Fruit fly (Drosophila melanogaster) whole organism, embryonic: ENCODE data around the gene Gr93a.

ENCODE experiments used
- Abd-B ChIP-seq: fragments of 200-800 bp; sonication (Bioruptor generic); optimal IDR thresholded peaks from 2 replicates; lab custom pipeline; 2018; ENCODE audit warnings: missing biosample characterization, mild to moderate bottlenecking, missing genetic modification characterization, moderate library complexity
- Antp ChIP-seq: fragments of 200-800 bp; sonication (Bioruptor generic); optimal IDR thresholded peaks from 3 replicates; lab custom pipeline; 2016; ENCODE audit warnings: missing biosample characterization, missing genetic modification characterization
- Asciz ChIP-seq: fragments of 200-800 bp; sonication (Bioruptor generic); optimal IDR thresholded peaks from 2 replicates; lab custom pipeline; 2017; ENCODE audit warnings: missing biosample characterization, mild to moderate bottlenecking, missing genetic modification characterization, missing genetic modification reagents
- Awh ChIP-seq: fragments of 200-800 bp; sonication (Bioruptor generic); IDR thresholded peaks from 2 replicates; pipeline ENCODE4, ENCODE4 v1.3.6; 2022; ENCODE audit warnings: missing biosample characterization, missing genetic modification characterization
- CG11560 ChIP-seq: fragments of 200-800 bp; sonication (Bioruptor generic); IDR thresholded peaks from 3 replicates; pipeline ENCODE4 v1.3.6; 2022; ENCODE audit warnings: missing biosample characterization, missing genetic modification characterization
- CG11723 ChIP-seq: fragments of 200-800 bp; sonication (Bioruptor generic); optimal IDR thresholded peaks from 2 replicates; lab custom pipeline; 2017; ENCODE audit warnings: missing biosample characterization, mild to moderate bottlenecking, missing genetic modification characterization
- CG13123 ChIP-seq: fragments of 200-800 bp; sonication (Bioruptor generic); optimal IDR thresholded peaks from 2 replicates; lab custom pipeline; 2016; ENCODE audit warnings: missing biosample characterization, missing genetic modification characterization
- CG13296 ChIP-seq: fragments of 200-800 bp; sonication (Bioruptor generic); optimal IDR thresholded peaks from 3 replicates; lab custom pipeline; 2018; ENCODE audit warnings: missing biosample characterization, mild to moderate bottlenecking, missing genetic modification characterization
- CG13624 ChIP-seq: fragments of 200-800 bp; sonication (Bioruptor generic); optimal IDR thresholded peaks from 2 replicates; lab custom pipeline; 2016; ENCODE audit warnings: missing biosample characterization, missing genetic modification characterization
- CG14667 ChIP-seq: fragments of 200-800 bp; sonication (Bioruptor generic); IDR thresholded peaks from 2 replicates; pipeline ENCODE4 v1.3.6; 2022; ENCODE audit warnings: missing biosample characterization, missing genetic modification characterization
- CG14710 ChIP-seq: fragments of 200-800 bp; sonication (Bioruptor generic); optimal IDR thresholded peaks from 3 replicates; lab custom pipeline; 2019; ENCODE audit warnings: missing biosample characterization, mild to moderate bottlenecking, missing genetic modification characterization, moderate library complexity
- CG15514 ChIP-seq: fragments of 200-800 bp; sonication (Bioruptor generic); optimal IDR thresholded peaks from 3 replicates; lab custom pipeline; 2017; ENCODE audit warnings: missing biosample characterization, missing genetic modification characterization, mild to moderate bottlenecking, moderate library complexity, missing genetic modification reagents
- CG17328 ChIP-seq: fragments of 200-800 bp; sonication (Bioruptor generic); IDR thresholded peaks from 2 replicates; pipeline ENCODE4 v1.3.6; 2022; ENCODE audit warnings: missing biosample characterization, missing genetic modification characterization
- CG17802 ChIP-seq: fragments of 200-800 bp; sonication (Bioruptor generic); optimal IDR thresholded peaks from 2 replicates; lab custom pipeline; 2018; ENCODE audit warnings: missing biosample characterization, mild to moderate bottlenecking, missing genetic modification characterization, moderate library complexity
- CG18764 ChIP-seq: fragments of 200-800 bp; sonication (Bioruptor generic); optimal IDR thresholded peaks from 3 replicates; lab custom pipeline; 2016; ENCODE audit warnings: missing biosample characterization, missing genetic modification characterization
- CG2202 ChIP-seq: fragments of 200-800 bp; sonication (Bioruptor generic); optimal IDR thresholded peaks from 2 replicates; lab custom pipeline; 2018; ENCODE audit warnings: missing biosample characterization, mild to moderate bottlenecking, missing genetic modification characterization
- CG3281 ChIP-seq: fragments of 200-800 bp; sonication (Bioruptor generic); optimal IDR thresholded peaks from 3 replicates; lab custom pipeline; 2017; ENCODE audit warnings: missing biosample characterization, mild to moderate bottlenecking, missing genetic modification characterization
- CG3726 ChIP-seq: fragments of 200-800 bp; sonication (Bioruptor generic); IDR thresholded peaks from 3 replicates; pipeline ENCODE4, ENCODE4 v1.3.6; 2022; ENCODE audit warnings: missing biosample characterization, missing genetic modification characterization
- CG3995 ChIP-seq: fragments of 200-800 bp; sonication (Bioruptor generic); optimal IDR thresholded peaks from 3 replicates; lab custom pipeline; 2016; ENCODE audit warnings: missing biosample characterization, missing genetic modification characterization
- CG4730 ChIP-seq: fragments of 200-800 bp; sonication (Bioruptor generic); IDR thresholded peaks from 2 replicates; pipeline ENCODE4 v1.3.6; 2022; ENCODE audit warnings: missing biosample characterization, missing genetic modification characterization
- CG4854 ChIP-seq: fragments of 200-800 bp; sonication (Bioruptor generic); optimal IDR thresholded peaks from 2 replicates; lab custom pipeline; 2016; ENCODE audit warnings: missing biosample characterization, missing genetic modification characterization, inconsistent platforms
- CG7745 ChIP-seq: fragments of 200-800 bp; sonication (Bioruptor generic); optimal IDR thresholded peaks from 2 replicates; lab custom pipeline; 2018; ENCODE audit warnings: missing biosample characterization, mild to moderate bottlenecking, missing genetic modification characterization, moderate library complexity
- CG8281 ChIP-seq: fragments of 200-800 bp; sonication (Bioruptor generic); optimal IDR thresholded peaks from 2 replicates; lab custom pipeline; 2018; ENCODE audit warnings: missing biosample characterization, mild to moderate bottlenecking, missing genetic modification characterization, moderate library complexity
- CG9437 ChIP-seq: fragments of 200-800 bp; sonication (Bioruptor generic); optimal IDR thresholded peaks from 2 replicates; lab custom pipeline; 2018; ENCODE audit warnings: missing biosample characterization, mild to moderate bottlenecking, missing genetic modification characterization
- CHES-1-like ChIP-seq: fragments of 200-800 bp; sonication (Bioruptor generic); optimal IDR thresholded peaks from 2 replicates; lab custom pipeline; 2016; ENCODE audit warnings: missing biosample characterization, missing genetic modification characterization
- Chrac-16 ChIP-seq: fragments of 200-800 bp; sonication (Bioruptor generic); optimal IDR thresholded peaks from 3 replicates; lab custom pipeline; 2016; ENCODE audit warnings: missing biosample characterization, missing genetic modification characterization
- CrebB ChIP-seq: fragments of 200-800 bp; sonication (Bioruptor generic); optimal IDR thresholded peaks from 3 replicates; lab custom pipeline; 2018; ENCODE audit warnings: missing biosample characterization, mild to moderate bottlenecking, missing genetic modification characterization
- Deaf1 ChIP-seq: fragments of 200-800 bp; optimal IDR thresholded peaks from 3 replicates; lab custom pipeline; 2019; ENCODE audit warnings: missing biosample characterization, mild to moderate bottlenecking, missing genetic modification characterization, moderate library complexity
- Dfd ChIP-seq, 2 experiments: fragments of >200 bp; optimal IDR thresholded peaks; 2 replicates each; lab custom pipeline; 2017; ENCODE audit warnings: missing biosample characterization in 2 of 2, missing genetic modification characterization in 2 of 2
- E2f2 ChIP-seq: fragments of 200-800 bp; sonication (Bioruptor generic); IDR thresholded peaks from 2 replicates; pipeline ENCODE4 v1.3.6; 2022; ENCODE audit warnings: missing biosample characterization, missing genetic modification characterization
- H15 ChIP-seq: fragments of 200-800 bp; sonication (Bioruptor generic); IDR thresholded peaks from 3 replicates; pipeline ENCODE4 v1.3.6; 2022; ENCODE audit warnings: missing biosample characterization, missing genetic modification characterization
- Hmr ChIP-seq: fragments of 200-800 bp; sonication (Bioruptor generic); optimal IDR thresholded peaks from 3 replicates; lab custom pipeline; 2017; ENCODE audit warnings: mild to moderate bottlenecking, missing biosample characterization, missing genetic modification reagents, missing genetic modification characterization
- Oaz ChIP-seq: fragments of 200-800 bp; sonication (Bioruptor generic); IDR thresholded peaks from 2 replicates; pipeline ENCODE4 v1.3.6; 2022; ENCODE audit warnings: missing biosample characterization, missing genetic modification characterization
- Rx ChIP-seq: fragments of 200-800 bp; sonication (Bioruptor generic); IDR thresholded peaks from 2 replicates; pipeline ENCODE4 v1.3.6; 2022; ENCODE audit warnings: missing biosample characterization, missing genetic modification characterization
- Scr ChIP-seq: fragments of 200-800 bp; sonication (Bioruptor generic); IDR thresholded peaks from 2 replicates; pipeline ENCODE4 v1.3.6; 2022; ENCODE audit warnings: missing biosample characterization, missing genetic modification characterization; ENCODE audit not compliant: partially characterized antibody
- Tbp ChIP-seq: fragments of >200 bp; optimal IDR thresholded peaks from 2 replicates; lab custom pipeline; 2018; ENCODE audit warnings: missing biosample characterization, missing genetic modification characterization
- bsh ChIP-seq, 2 experiments: fragments of 200-800 bp; sonication (Bioruptor generic); optimal IDR thresholded peaks; 2 replicates each; lab custom pipeline; 2017 to 2018; ENCODE audit warnings: mild to moderate bottlenecking in 2 of 2, missing biosample characterization in 2 of 2, missing genetic modification characterization in 2 of 2, moderate library complexity in 1 of 2
- cato ChIP-seq: fragments of 200-800 bp; sonication (Bioruptor generic); optimal IDR thresholded peaks from 2 replicates; lab custom pipeline; 2016; ENCODE audit warnings: missing biosample characterization, missing genetic modification characterization, borderline replicate concordance
- chinmo ChIP-seq: fragments of 200-800 bp; sonication (Bioruptor generic); IDR thresholded peaks from 4 replicates; pipeline ENCODE4 v1.3.6; 2022; ENCODE audit warnings: missing biosample characterization, missing genetic modification characterization; ENCODE audit not compliant: partially characterized antibody
- corto ChIP-seq: fragments of 200-800 bp; sonication (Bioruptor generic); optimal IDR thresholded peaks from 2 replicates; lab custom pipeline; 2016; ENCODE audit warnings: missing biosample characterization, mild to moderate bottlenecking, missing genetic modification characterization, moderate library complexity
- dan ChIP-seq: fragments of 200-800 bp; sonication (Bioruptor generic); IDR thresholded peaks from 2 replicates; pipeline ENCODE4 v1.3.6; 2022; ENCODE audit warnings: missing biosample characterization, missing genetic modification characterization
- dm ChIP-seq: fragments of 200-800 bp; sonication (Bioruptor generic); optimal IDR thresholded peaks from 3 replicates; lab custom pipeline; 2016; ENCODE audit warnings: missing biosample characterization, missing genetic modification characterization
- esg ChIP-seq: fragments of 200-800 bp; sonication (Bioruptor generic); conservative IDR thresholded peaks from 2 replicates; pipeline ENCODE4 v1.3.6; 2022; ENCODE audit warnings: missing biosample characterization, missing genetic modification characterization
- eyg ChIP-seq: fragments of 200-800 bp; sonication (Bioruptor generic); optimal IDR thresholded peaks from 3 replicates; lab custom pipeline; 2016; ENCODE audit warnings: missing biosample characterization, missing genetic modification characterization
- gcm ChIP-seq: fragments of 200-800 bp; sonication (Bioruptor generic); optimal IDR thresholded peaks from 2 replicates; lab custom pipeline; 2019; ENCODE audit warnings: missing biosample characterization, mild to moderate bottlenecking, missing genetic modification characterization, moderate library complexity
- grn ChIP-seq: fragments of 200-800 bp; sonication (Bioruptor generic); optimal IDR thresholded peaks from 3 replicates; lab custom pipeline; 2017; ENCODE audit warnings: missing biosample characterization, missing genetic modification characterization
- jumu ChIP-seq: fragments of 200-800 bp; sonication (Bioruptor generic); optimal IDR thresholded peaks from 3 replicates; lab custom pipeline; 2016; ENCODE audit warnings: missing biosample characterization, missing genetic modification characterization
- nau ChIP-seq: fragments of 200-800 bp; sonication (Bioruptor generic); optimal IDR thresholded peaks from 3 replicates; lab custom pipeline; 2017; ENCODE audit warnings: missing biosample characterization, mild to moderate bottlenecking, missing genetic modification characterization, missing genetic modification reagents
- nom ChIP-seq: fragments of 200-800 bp; sonication (Bioruptor generic); optimal IDR thresholded peaks from 2 replicates; lab custom pipeline; 2017; ENCODE audit warnings: missing biosample characterization, missing genetic modification characterization, mild to moderate bottlenecking, moderate library complexity, missing genetic modification reagents
- ssp ChIP-seq: fragments of 200-800 bp; sonication (Bioruptor generic); IDR thresholded peaks from 2 replicates; pipeline ENCODE4 v1.3.6; 2022; ENCODE audit warnings: missing biosample characterization, missing genetic modification characterization
- unc-4 ChIP-seq: fragments of 200-800 bp; sonication (Bioruptor generic); IDR thresholded peaks from 2 replicates; pipeline ENCODE4 v1.3.6; 2022; ENCODE audit warnings: missing biosample characterization, missing genetic modification characterization; ENCODE audit not compliant: partially characterized antibody

Gr93a gene

dm6 chr3R:21849988-21850460 lies 17.7 kb downstream of the Gr93a start (continued):
- TF ChIP-seq Antp (GFP tag; lab: Kevin White, UChicago) (peak; percentile 57), CG3995 (GFP tag; lab: Kevin White, UChicago) (no peak), CG14667 (no peak), CG9437 (GFP tag; lab: Kevin White, UChicago) (peak; percentile 11), CG15514 (no peak), CG8281 (tag; lab: Kevin White, UChicago) (peak; percentile 6), unc-4 (GFP tag; lab: Robert Waterston, UW) (no peak), Asciz (GFP tag; lab: Kevin White, UChicago) (no peak), Chrac-16 (GFP tag; lab: Kevin White, UChicago) (peak; percentile 33), nom (GFP tag; lab: Kevin White, UChicago) (no peak), Hmr (GFP tag; lab: Kevin White, UChicago) (no peak), nau (no peak), esg (peak; percentile 27; the same call in 1 of the 2 replicates), CG4730 (GFP tag; lab: Robert Waterston, UW) (no peak), cato (GFP tag; lab: Kevin White, UChicago) (no peak), gcm (GFP tag; lab: Kevin White, UChicago) (no peak), jumu (GFP tag; lab: Kevin White, UChicago) (peak; percentile 24), CG13624 (GFP tag; lab: Kevin White, UChicago) (peak; percentile 15), CHES-1-like (GFP tag; lab: Kevin White, UChicago) (peak; percentile 62), corto (GFP tag; lab: Kevin White, UChicago) (no peak), CG14710 (tag; lab: Kevin White, UChicago) (peak; percentile 31), Deaf1 (tag; lab: Kevin White, UChicago) (no peak), Rx (GFP tag; lab: Robert Waterston, UW) (0 out of 2 replicates have a peak, but pooled peaks have one; percentile 3), CG2202 (tag; lab: Kevin White, UChicago) (no peak), E2f2 (GFP tag; lab: Robert Waterston, UW) (no peak), grn (peak; percentile 6), bsh (GFP tag; optimal IDR thresholded peaks at IDR 0.05; lab: Kevin White, UChicago) (peak in 1 of 2 experiments; percentile 67), dm (GFP tag; lab: Kevin White, UChicago) (no peak), CG13123 (GFP tag; lab: Kevin White, UChicago) (no peak), Dfd (GFP tag; optimal IDR thresholded peaks at IDR 0.05; lab: Kevin White, UChicago) (no peak), CG11723 (GFP tag; lab: Kevin White, UChicago) (peak; percentile 3), Abd-B (GFP tag; lab: Kevin White, UChicago) (peak; percentile 48), CG11560 (tag; lab: Robert Waterston, UW) (no peak), CG13296 (GFP tag; lab: Kevin White, UChicago) (no peak), chinmo (no peak), CG17802 (tag; lab: Kevin White, UChicago) (no peak), H15 (GFP tag; lab: Robert Waterston, UW) (peak; percentile 23; the same call in 1 of the 3 replicates), ssp (GFP tag; lab: Robert Waterston, UW) (no peak), CG4854 (GFP tag; lab: Kevin White, UChicago) (no peak), Oaz (GFP tag; lab: Robert Waterston, UW) (no peak), eyg (GFP tag; lab: Kevin White, UChicago) (no peak), CG18764 (GFP tag; lab: Kevin White, UChicago) (no peak), CG7745 (no peak), CG3281 (GFP tag; lab: Kevin White, UChicago) (no peak), Scr (no peak), dan (no peak), Tbp (GFP tag; lab: Kevin White, UChicago) (no peak), CrebB (tag; lab: Kevin White, UChicago) (no peak), CG3726 (GFP tag; lab: Robert Waterston, UW) (no peak), CG17328 (peak; percentile 48), Awh (GFP tag; lab: Robert Waterston, UW) (peak; percentile 49; the same call in 1 of the 2 replicates)
